Fruit fly (Drosophila melanogaster): ENCODE measurements around the gene Eip75B.

DNA sequence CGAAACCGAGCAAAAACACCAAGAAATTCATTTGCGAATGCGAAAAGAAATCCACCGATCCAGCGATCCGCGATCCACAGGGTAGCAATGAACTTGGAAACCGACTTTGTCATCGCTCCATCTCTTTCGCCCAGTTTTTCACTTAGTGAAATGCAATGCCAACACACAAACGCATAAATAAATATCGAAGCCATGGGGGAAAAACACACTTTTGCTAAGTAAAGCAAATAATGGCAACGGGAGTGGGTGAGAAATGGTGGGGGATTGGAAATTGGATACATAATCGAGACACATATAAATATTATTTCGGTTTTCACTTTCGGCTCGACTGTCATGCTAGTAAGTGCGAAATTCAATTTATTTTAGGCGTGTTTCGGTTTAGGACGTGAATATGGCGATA, 67.5 kb downstream of the Eip75B start:
- TF ChIP-seq psq (GFP tag; optimal IDR thresholded peaks at IDR 0.05) (no peak), h (GFP tag; optimal IDR thresholded peaks at IDR 0.05) (no peak), Hr78 (GFP tag; optimal IDR thresholded peaks at IDR 0.05) (no peak), Dfd (GFP tag; optimal IDR thresholded peaks at IDR 0.05) (no peak), lola (GFP tag; optimal IDR thresholded peaks at IDR 0.05) (no peak), usp (GFP tag; optimal IDR thresholded peaks at IDR 0.05) (no peak)
